Worm (Caenorhabditis elegans) whole organism, early embryonic: ENCODE measurements around the gene eak-3.

ENCODE experiments used
- B0310.2 ChIP-seq: sonication (generic microtip); optimal IDR thresholded peaks from 2 replicates; lab custom pipeline; 2016; ENCODE audit warnings: mild to moderate bottlenecking, missing genetic modification characterization, missing compliant biosample characterization
- F13C5.2 ChIP-seq: sonication (generic microtip); optimal IDR thresholded peaks from 2 replicates; lab custom pipeline; 2017; ENCODE audit warnings: mild to moderate bottlenecking, missing genetic modification characterization, inconsistent platforms, missing compliant biosample characterization
- aly-1 ChIP-seq: sonication (generic microtip); optimal IDR thresholded peaks from 2 replicates; lab custom pipeline; 2016; ENCODE audit warnings: missing genetic modification characterization, missing compliant biosample characterization
- ama-1 ChIP-seq: fragments of 150-350 bp; optimal IDR thresholded peaks from 2 replicates; lab custom pipeline; 2014
- ceh-13 ChIP-seq: fragments of 200-800 bp; sonication (Bioruptor generic); optimal IDR thresholded peaks from 2 replicates; lab custom pipeline; 2018; ENCODE audit warnings: mild to moderate bottlenecking, missing genetic modification characterization, missing compliant biosample characterization
- ceh-36 ChIP-seq: sonication (generic microtip); optimal IDR thresholded peaks from 2 replicates; lab custom pipeline; 2016; ENCODE audit warnings: missing genetic modification characterization, inconsistent platforms, missing compliant biosample characterization
- ets-7 ChIP-seq: sonication (generic microtip); optimal IDR thresholded peaks from 2 replicates; lab custom pipeline; 2016; ENCODE audit warnings: missing genotype, missing genetic modification characterization, missing compliant biosample characterization
- flt-1 ChIP-seq: fragments of 200-800 bp; sonication (Bioruptor generic); IDR thresholded peaks from 2 replicates; pipeline ENCODE4 v1.3.6; 2022; ENCODE audit warnings: missing genetic modification characterization, missing compliant biosample characterization
- hmbx-1 ChIP-seq: sonication (generic microtip); optimal IDR thresholded peaks from 2 replicates; lab custom pipeline; 2016; ENCODE audit warnings: mild to moderate bottlenecking, missing genetic modification characterization, missing compliant biosample characterization
- hmg-4 ChIP-seq: fragments of 200-800 bp; sonication (Bioruptor generic); optimal IDR thresholded peaks from 2 replicates; lab custom pipeline; 2018; ENCODE audit warnings: mild to moderate bottlenecking, missing genetic modification characterization, missing compliant biosample characterization
- hnd-1 ChIP-seq: sonication (generic microtip); optimal IDR thresholded peaks from 2 replicates; lab custom pipeline; 2016; ENCODE audit warnings: missing genetic modification characterization, missing compliant biosample characterization
- pes-1 ChIP-seq: fragments of 200-800 bp; sonication (Bioruptor generic); IDR thresholded peaks from 2 replicates; pipeline ENCODE4 v1.3.6; 2022; ENCODE audit warnings: missing genetic modification reagents, missing genetic modification characterization, missing compliant biosample characterization
- scrt-1 ChIP-seq: fragments of 200-800 bp; sonication (Bioruptor generic); IDR thresholded peaks from 2 replicates; pipeline ENCODE4 v1.3.6; 2022; ENCODE audit warnings: missing genetic modification characterization, missing compliant biosample characterization
- sea-1 ChIP-seq: fragments of 200-800 bp; sonication (Bioruptor generic); conservative IDR thresholded peaks from 2 replicates; pipeline ENCODE4 v1.3.6; 2022; ENCODE audit warnings: missing genetic modification characterization, missing compliant biosample characterization
- tbx-11 ChIP-seq: fragments of 200-800 bp; sonication (Bioruptor generic); IDR thresholded peaks from 2 replicates; pipeline ENCODE4 v1.3.6; 2022; ENCODE audit warnings: missing genetic modification characterization, missing compliant biosample characterization
- tbx-37 ChIP-seq: fragments of 200-800 bp; sonication (Bioruptor generic); conservative IDR thresholded peaks from 2 replicates; pipeline ENCODE4 v1.3.6; 2022; ENCODE audit warnings: missing genetic modification reagents, missing genetic modification characterization, missing compliant biosample characterization
- tra-4 ChIP-seq: sonication (generic microtip); optimal IDR thresholded peaks from 2 replicates; lab custom pipeline; 2017; ENCODE audit warnings: missing genetic modification characterization, missing compliant biosample characterization

Gene eak-3

DNA sequence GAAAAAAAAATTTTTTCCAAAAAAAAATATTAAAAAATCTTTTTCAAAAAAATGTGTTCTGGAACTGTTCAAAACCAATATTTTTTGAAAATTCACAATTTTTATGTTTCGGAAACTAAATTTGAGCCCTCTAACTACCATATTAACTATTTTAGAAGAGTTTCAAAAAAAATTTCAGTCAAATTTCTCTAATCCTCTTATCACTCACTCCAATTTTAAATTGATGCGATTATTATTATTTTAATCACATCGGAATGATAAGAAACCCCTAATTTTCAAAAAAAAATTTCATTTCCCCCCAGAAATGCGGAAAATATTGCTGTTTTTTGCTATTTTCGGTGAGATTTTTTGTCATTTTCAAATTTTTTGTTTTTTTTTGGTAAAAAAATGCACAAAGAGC, 5.4 kb upstream of the eak-3 start, which contains the start of gene nspg-8:
Gene nspg-8, plus strand, starts transcription at position 301 of the 400 bp plus-strand sequence.
- no peak for TF ChIP-seq B0310.2
- TF ChIP-seq ets-7 (tag; lab: Kevin White, UChicago): no peak
- TF ChIP-seq sea-1 (GFP tag; lab: Robert Waterston, UW): no peak
- no peak for TF ChIP-seq scrt-1
- TF ChIP-seq tra-4 (tag; lab: Kevin White, UChicago): no peak
- no peak for TF ChIP-seq ama-1 (lab: Kevin White, UChicago)
- no peak for TF ChIP-seq tbx-11 (GFP tag; lab: Robert Waterston, UW)
- TF ChIP-seq aly-1 (tag; lab: Kevin White, UChicago): no peak

- TF ChIP-seq tra-4 (tag; lab: Kevin White, UChicago) (no peak), hnd-1 (tag; lab: Kevin White, UChicago) (no peak), ama-1 (lab: Kevin White, UChicago) (no peak)
Observed at ce11 chrIII:1179006-1179405, 2.6 kb upstream of the eak-3 start.

ce11 chrIII:1173331-1173730, 3.0 kb downstream of the eak-3 start:
- TF ChIP-seq tbx-37 (no peak), hmbx-1 (tag; lab: Kevin White, UChicago) (no peak)

- TF ChIP-seq hmbx-1 (tag; lab: Kevin White, UChicago): no peak
- no peak for TF ChIP-seq F13C5.2 (tag; lab: Kevin White, UChicago)
- peak; percentile 86 for TF ChIP-seq ceh-36
Observed at ce11 chrIII:1169622-1170021, 6.7 kb downstream of the eak-3 start.

DNA sequence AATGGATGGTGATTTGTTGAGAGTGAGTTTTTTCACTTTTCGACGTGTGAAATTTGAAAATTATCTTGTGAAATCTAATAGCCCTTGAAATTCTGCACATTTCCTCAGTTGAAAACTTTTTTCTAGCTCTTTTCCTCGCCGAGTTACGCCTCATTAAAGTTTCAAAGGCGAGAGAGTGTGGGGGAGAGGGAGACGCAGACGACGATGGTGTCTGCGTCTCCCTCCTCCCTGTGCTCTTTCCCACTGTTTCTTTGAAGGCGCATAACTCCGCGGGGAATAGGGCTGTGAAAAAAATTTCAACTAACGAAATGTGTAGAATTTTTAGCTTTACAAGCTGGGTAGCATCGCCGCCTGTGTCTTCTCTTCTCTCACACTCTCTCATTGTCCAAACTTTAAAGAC, 10.0 kb downstream of the eak-3 start:
- TF ChIP-seq tbx-37 (no peak), pes-1 (GFP tag; lab: Robert Waterston, UW) (no peak), tbx-11 (GFP tag; lab: Robert Waterston, UW) (no peak), ama-1 (lab: Kevin White, UChicago) (no peak), hmbx-1 (tag; lab: Kevin White, UChicago) (no peak), scrt-1 (no peak), aly-1 (tag; lab: Kevin White, UChicago) (no peak), hnd-1 (tag; lab: Kevin White, UChicago) (no peak), hmg-4 (GFP tag; lab: Kevin White, UChicago) (no peak), B0310.2 (no peak), flt-1 (GFP tag; lab: Robert Waterston, UW) (no peak)

- TF ChIP-seq pes-1 (GFP tag; lab: Robert Waterston, UW) (0 out of 2 replicates have a peak, but pooled peaks have one; percentile 19), B0310.2 (no peak)
Observed at ce11 chrIII:1164668-1165067, 11.7 kb downstream of the eak-3 start.

DNA sequence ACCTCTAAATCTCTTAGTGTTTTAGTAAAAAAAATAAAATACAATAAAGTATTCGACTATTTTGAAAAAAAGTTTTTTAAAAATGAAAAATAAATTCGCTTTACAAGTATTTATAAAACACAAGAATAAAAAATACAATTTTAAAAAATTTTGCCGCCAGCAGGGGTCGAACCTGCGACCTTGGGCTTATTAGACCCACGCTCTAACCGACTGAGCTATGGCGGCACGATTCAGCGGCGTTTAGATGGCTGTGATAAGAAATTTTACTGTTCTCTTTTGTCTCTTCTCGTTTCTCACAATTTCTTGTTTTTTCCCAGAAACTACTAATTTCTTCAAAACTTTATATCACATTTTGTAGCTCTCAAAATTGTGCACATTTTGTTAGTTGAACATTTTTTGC, 13.2 kb downstream of the eak-3 start:
- TF ChIP-seq tbx-37 (no peak), sea-1 (GFP tag; lab: Robert Waterston, UW) (no peak), flt-1 (GFP tag; lab: Robert Waterston, UW) (no peak), hnd-1 (tag; lab: Kevin White, UChicago) (no peak), hmbx-1 (tag; lab: Kevin White, UChicago) (no peak), ceh-13 (GFP tag; lab: Kevin White, UChicago) (no peak), F13C5.2 (tag; lab: Kevin White, UChicago) (no peak)

ce11 chrIII:1161946-1162345, 14.4 kb downstream of the eak-3 start:
- TF ChIP-seq hmg-4 (GFP tag; lab: Kevin White, UChicago) (peak; percentile 4), flt-1 (GFP tag; lab: Robert Waterston, UW) (no peak), sea-1 (GFP tag; lab: Robert Waterston, UW) (0 out of 2 replicates have a peak, but pooled peaks have one; percentile 41), hnd-1 (tag; lab: Kevin White, UChicago) (no peak)

- TF ChIP-seq hnd-1 (tag; lab: Kevin White, UChicago) (no peak), tbx-11 (GFP tag; lab: Robert Waterston, UW) (no peak), tra-4 (tag; lab: Kevin White, UChicago) (no peak), hmbx-1 (tag; lab: Kevin White, UChicago) (no peak), ceh-13 (GFP tag; lab: Kevin White, UChicago) (no peak), ets-7 (tag; lab: Kevin White, UChicago) (no peak), flt-1 (GFP tag; lab: Robert Waterston, UW) (no peak), tbx-37 (no peak)
Observed at ce11 chrIII:1151680-1152079, 24.7 kb downstream of the eak-3 start, which contains the start of gene cdh-12. Gene cdh-12, plus strand, starts transcription at chrIII:1152044.

DNA sequence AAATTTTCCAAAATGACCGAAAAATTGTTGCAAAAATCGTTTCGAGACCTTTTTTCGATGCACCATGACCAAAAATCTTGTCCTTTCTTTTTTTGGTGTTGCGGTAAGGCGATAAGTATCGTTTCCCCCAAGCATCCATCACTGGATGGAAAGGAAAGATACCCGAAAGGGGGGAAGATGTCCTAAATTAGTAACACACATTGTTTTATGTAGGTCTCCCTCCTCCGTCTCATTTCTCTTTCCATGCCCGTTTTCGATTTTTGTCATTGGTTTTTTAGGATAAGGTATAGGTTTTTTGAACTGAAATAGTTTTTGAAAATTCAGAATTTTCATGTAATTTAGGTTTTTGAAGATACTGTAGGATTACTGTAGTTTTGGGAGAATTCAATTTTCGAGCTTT, 26.9 kb downstream of the eak-3 start:
- TF ChIP-seq hmg-4 (GFP tag; lab: Kevin White, UChicago) (no peak), ceh-13 (GFP tag; lab: Kevin White, UChicago) (no peak)
